Fruit fly (Drosophila melanogaster) whole organism, wandering third instar larva: ENCODE data around the gene Fancl.
A peak's percentile ranks its signal among the peaks of the same experiment; 100 is the strongest.

Source experiments
- CG32264 ChIP-seq: fragments of 200-800 bp; sonication (Bioruptor generic); optimal IDR thresholded peaks from 2 replicates; lab custom pipeline; 2016; ENCODE audit warnings: missing biosample characterization, missing genetic modification characterization
- CG9705 ChIP-seq: fragments of 200-800 bp; sonication (Bioruptor generic); optimal IDR thresholded peaks from 2 replicates; lab custom pipeline; 2018; ENCODE audit warnings: missing biosample characterization, mild to moderate bottlenecking, missing genetic modification characterization
- Dfd ChIP-seq: fragments of >200 bp; optimal IDR thresholded peaks from 2 replicates; lab custom pipeline; 2017; ENCODE audit warnings: missing biosample characterization, missing genetic modification characterization
- Hr78 ChIP-seq: fragments of >200 bp; optimal IDR thresholded peaks from 2 replicates; lab custom pipeline; 2017; ENCODE audit warnings: missing biosample characterization, missing genetic modification characterization
- Hr83 ChIP-seq: fragments of 200-300 bp; sonication (Bioruptor generic); optimal IDR thresholded peaks from 2 replicates; lab custom pipeline; 2016; ENCODE audit warnings: missing biosample characterization, mild to moderate bottlenecking, missing genetic modification characterization, moderate library complexity; ENCODE audit not compliant: poor library complexity, severe bottlenecking
- Myc ChIP-seq: fragments of >200 bp; optimal IDR thresholded peaks from 2 replicates; lab custom pipeline; 2017
- N ChIP-seq: fragments of >200 bp; optimal IDR thresholded peaks from 2 replicates; lab custom pipeline; 2018; ENCODE audit warnings: missing biosample characterization, missing external identifiers, missing genetic modification characterization
- OdsH ChIP-seq: fragments of 200-800 bp; sonication (Bioruptor generic); optimal IDR thresholded peaks from 2 replicates; lab custom pipeline; 2016; ENCODE audit warnings: missing biosample characterization, mild to moderate bottlenecking, missing genetic modification characterization
- Sp1 ChIP-seq: fragments of 200-800 bp; sonication (Bioruptor generic); optimal IDR thresholded peaks from 3 replicates; lab custom pipeline; 2019; ENCODE audit warnings: missing biosample characterization, mild to moderate bottlenecking, missing genetic modification characterization, moderate library complexity
- Vsx2 ChIP-seq: fragments of 200-300, 225-300 bp; sonication (Bioruptor generic); optimal IDR thresholded peaks from 2 replicates; lab custom pipeline; 2018; ENCODE audit warnings: missing biosample characterization, missing genetic modification characterization; ENCODE audit not compliant: partially characterized antibody
- br ChIP-seq: fragments of 200-800 bp; sonication (Bioruptor generic); optimal IDR thresholded peaks from 2 replicates; lab custom pipeline; 2016; ENCODE audit warnings: missing biosample characterization, missing genetic modification characterization
- brk ChIP-seq: fragments of 200-800 bp; sonication (Bioruptor generic); optimal IDR thresholded peaks from 2 replicates; lab custom pipeline; 2016; ENCODE audit warnings: missing biosample characterization, mild to moderate bottlenecking, missing genetic modification characterization
- dl ChIP-seq, 2 experiments: fragments of 175-275, 200-275 bp in 1 of 2; fragments of 200-275 bp in 1 of 2; sonication (Bioruptor generic); optimal IDR thresholded peaks; lab custom pipeline; 2018; ENCODE audit warnings: mild to moderate bottlenecking in 2 of 2, missing biosample characterization in 2 of 2, missing genetic modification characterization in 2 of 2, moderate library complexity in 2 of 2; ENCODE audit not compliant: partially characterized antibody in 2 of 2, insufficient read depth in 1 of 2
- ey ChIP-seq: fragments of 200-800 bp; sonication (Bioruptor generic); optimal IDR thresholded peaks from 2 replicates; lab custom pipeline; 2016; ENCODE audit warnings: missing biosample characterization, missing genetic modification characterization
- foxo ChIP-seq, 2 experiments: fragments of 200-800 bp; sonication (Bioruptor generic); optimal IDR thresholded peaks; 2 replicates in 1 of 2; 3 replicates in 1 of 2; lab custom pipeline; 2016 to 2017; ENCODE audit warnings: missing biosample characterization in 2 of 2, missing genetic modification characterization in 2 of 2
- fru ChIP-seq: fragments of 200-800 bp; sonication (Bioruptor generic); optimal IDR thresholded peaks from 3 replicates; lab custom pipeline; 2016; ENCODE audit warnings: missing biosample characterization, mild to moderate bottlenecking, missing genetic modification characterization
- h ChIP-seq: fragments of 200-800 bp; sonication (Bioruptor generic); optimal IDR thresholded peaks from 3 replicates; lab custom pipeline; 2016; ENCODE audit warnings: missing biosample characterization, mild to moderate bottlenecking, missing genetic modification characterization
- pan ChIP-seq: fragments of >200 bp; optimal IDR thresholded peaks from 2 replicates; lab custom pipeline; 2017
- psq ChIP-seq: fragments of 200-800 bp; sonication (Bioruptor generic); optimal IDR thresholded peaks from 3 replicates; lab custom pipeline; 2017; ENCODE audit warnings: missing biosample characterization, mild to moderate bottlenecking, missing genetic modification characterization, moderate library complexity
- rgr ChIP-seq: fragments of 200-800 bp; sonication (Bioruptor generic); optimal IDR thresholded peaks from 3 replicates; lab custom pipeline; 2016; ENCODE audit warnings: missing biosample characterization, mild to moderate bottlenecking, missing genetic modification characterization
- tai ChIP-seq: sonication (Bioruptor generic); optimal IDR thresholded peaks from 2 replicates; lab custom pipeline; 2016; ENCODE audit warnings: missing biosample characterization, missing genetic modification characterization
- usp ChIP-seq: fragments of >200 bp; optimal IDR thresholded peaks from 2 replicates; lab custom pipeline; 2017; ENCODE audit warnings: missing biosample characterization, missing genetic modification characterization
- woc ChIP-seq: sonication (Bioruptor generic); optimal IDR thresholded peaks from 2 replicates; lab custom pipeline; 2016; ENCODE audit warnings: missing biosample characterization, mild to moderate bottlenecking, missing genetic modification characterization

Gene Fancl

DNA sequence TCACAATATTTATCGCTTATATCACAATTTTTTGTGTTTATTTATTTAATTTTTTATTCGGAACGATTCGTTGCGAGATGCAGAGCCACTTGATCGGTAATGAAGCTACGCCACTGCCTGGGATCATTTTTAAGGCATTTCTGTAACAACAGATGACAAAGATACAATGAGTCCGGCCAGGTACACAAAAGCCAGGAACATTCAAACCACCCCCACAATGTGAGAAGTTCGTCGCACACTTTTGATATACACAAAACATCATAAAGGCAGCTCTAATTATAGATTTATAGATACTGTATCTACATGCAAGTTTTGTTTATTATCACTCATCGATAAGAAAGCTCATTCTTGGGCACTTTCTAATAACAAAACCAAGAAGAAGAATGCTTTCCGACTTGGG, 27.6 kb downstream of the Fancl start, which contains the start of gene CG31407:
CG31407 (minus strand) TSS at position 101 of the 400 bp plus-strand sequence.
- TF ChIP-seq Myc (no peak), woc (GFP tag; lab: Kevin White, UChicago) (no peak), usp (GFP tag; lab: Kevin White, UChicago) (no peak), Hr78 (GFP tag; lab: Kevin White, UChicago) (no peak), CG9705 (no peak), pan (lab: Kevin White, UChicago) (no peak), Sp1 (GFP tag; lab: Kevin White, UChicago) (no peak), CG32264 (no peak), Dfd (GFP tag; lab: Kevin White, UChicago) (no peak), h (GFP tag; lab: Kevin White, UChicago) (no peak), ey (GFP tag; lab: Kevin White, UChicago) (no peak), rgr (GFP tag; lab: Kevin White, UChicago) (no peak), OdsH (GFP tag; lab: Kevin White, UChicago) (no peak), foxo (GFP tag; optimal IDR thresholded peaks at IDR 0.05; lab: Kevin White, UChicago) (no peak), Vsx2 (GFP tag; lab: Kevin White, UChicago) (no peak), Hr83 (GFP tag; lab: Kevin White, UChicago) (no peak), N (GFP tag; lab: Kevin White, UChicago) (no peak), psq (no peak), brk (GFP tag; lab: Kevin White, UChicago) (no peak), dl (GFP tag; optimal IDR thresholded peaks at IDR 0.05; lab: Kevin White, UChicago; ENCODE audit: insufficient read depth in 1 of 2, partially characterized antibody in 2 of 2) (no peak)
- TF ChIP-seq, all 38 proteins: peak for 0

DNA sequence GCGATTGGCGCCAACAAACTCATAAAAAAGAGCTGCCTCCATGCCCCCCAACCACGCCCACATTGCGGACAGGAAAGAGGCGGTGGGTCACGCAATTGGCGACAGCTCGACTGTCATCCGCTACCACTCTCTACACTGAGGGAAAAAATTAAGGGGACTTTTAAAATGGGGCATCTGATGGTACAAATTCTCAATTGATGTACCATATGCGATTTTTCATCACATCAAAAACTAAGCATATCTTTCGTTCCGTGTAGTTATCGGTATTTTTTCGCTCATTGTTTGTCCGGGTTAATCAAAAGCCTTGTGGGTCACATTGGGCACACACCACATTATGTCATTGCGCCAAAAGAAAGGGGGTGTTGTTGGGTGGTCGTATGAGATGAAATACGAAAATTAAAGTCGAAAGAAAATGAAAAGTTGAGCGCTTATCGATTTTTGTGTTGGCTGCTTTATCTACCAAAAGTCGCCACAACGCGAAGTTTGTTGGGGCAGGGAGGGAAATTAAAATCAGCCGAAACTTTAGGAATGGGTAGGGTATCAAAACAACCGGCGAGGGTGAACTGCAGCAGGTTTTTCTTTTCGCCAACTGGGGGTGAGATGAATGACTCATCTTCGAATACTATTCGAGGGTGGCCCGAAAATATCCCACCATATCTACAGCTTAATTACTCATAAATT, 28.5 kb downstream of the Fancl start:
- peak; percentile 28 for TF ChIP-seq h (GFP tag; lab: Kevin White, UChicago)
- TF ChIP-seq Dfd (GFP tag; lab: Kevin White, UChicago): no peak
- TF ChIP-seq fru (GFP tag; lab: Kevin White, UChicago): peak; percentile 13
- TF ChIP-seq br (GFP tag; lab: Kevin White, UChicago): peak; percentile 9
- no peak for TF ChIP-seq tai (GFP tag; lab: Kevin White, UChicago)
